Worm (Caenorhabditis elegans) whole organism, L4/young adult: ENCODE results near the gene ZC132.9.

Experiments
- W03F9.2 ChIP-seq: fragments of 150-350 bp; optimal IDR thresholded peaks from 2 replicates; lab custom pipeline; 2014; ENCODE audit warnings: missing biosample characterization, missing genetic modification characterization
- dao-5 ChIP-seq: sonication (generic microtip); optimal IDR thresholded peaks from 2 replicates; lab custom pipeline; 2016; ENCODE audit warnings: missing genotype, missing genetic modification characterization, moderate library complexity, missing compliant biosample characterization
- him-1 ChIP-seq: sonication (generic microtip); optimal IDR thresholded peaks from 2 replicates; lab custom pipeline; 2016; ENCODE audit warnings: missing genotype, missing genetic modification reagents, missing genetic modification characterization, missing compliant biosample characterization

ZC132.9 gene

DNA sequence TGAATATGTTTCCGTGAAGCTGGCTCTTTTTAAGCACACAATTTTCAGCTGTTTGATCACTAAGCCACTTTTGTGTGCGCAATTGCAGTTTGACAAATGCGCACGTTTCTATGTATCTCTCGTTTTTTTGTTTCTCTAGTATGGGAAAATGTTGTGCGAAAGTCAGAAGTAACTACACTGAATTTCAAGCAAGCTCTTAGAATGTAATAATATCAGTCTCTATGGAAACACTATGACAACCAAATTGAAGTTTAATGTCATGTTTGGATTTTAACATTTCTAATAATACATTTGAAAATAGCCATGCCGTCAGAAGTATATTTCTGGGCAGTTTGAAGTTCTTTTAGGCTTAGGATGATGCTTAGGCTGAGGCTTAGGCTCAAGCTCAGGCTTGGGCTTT is at the start of gene ZC132.9:
Gene ZC132.9, minus strand, starts transcription at position 101 of the 400 bp plus-strand sequence.
- TF ChIP-seq W03F9.2 (tag; lab: Kevin White, UChicago): no peak
- no peak for TF ChIP-seq dao-5 (tag; lab: Kevin White, UChicago)
- no peak for TF ChIP-seq him-1 (tag; lab: Kevin White, UChicago)

ce11 chrV:4366440-4366839 is 46.7 kb upstream of the ZC132.9 start, which contains the start of gene F32D1.11:
F32D1.11 (minus strand) TSS chrV:4366540.
- TF ChIP-seq dao-5 (tag; lab: Kevin White, UChicago) (no peak), him-1 (tag; lab: Kevin White, UChicago) (no peak), W03F9.2 (tag; lab: Kevin White, UChicago) (no peak)

DNA sequence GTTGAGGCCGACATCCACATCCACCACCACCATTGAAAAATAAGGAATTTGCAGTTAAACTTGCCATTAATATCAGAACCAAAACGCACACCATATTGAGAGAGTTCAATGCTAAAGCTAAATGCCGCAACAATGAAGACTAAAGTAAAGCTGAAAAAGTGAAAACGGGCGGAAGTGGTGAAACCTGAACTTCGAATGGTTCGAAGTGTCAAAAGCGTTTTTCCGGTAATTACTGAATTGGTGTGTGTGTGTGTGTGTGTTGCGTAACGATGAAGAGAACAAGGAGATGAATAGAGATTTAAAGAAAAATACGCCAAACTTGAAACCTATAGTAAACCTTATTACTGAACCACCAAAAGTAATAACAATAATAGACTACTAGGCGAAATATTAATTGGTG is 44.8 kb upstream of the ZC132.9 start, which contains the start of gene grl-13:
Gene grl-13, minus strand, starts transcription at position 101 of the 400 bp plus-strand sequence.
- TF ChIP-seq him-1 (tag; lab: Kevin White, UChicago): no peak
- TF ChIP-seq dao-5 (tag; lab: Kevin White, UChicago): no peak
- no peak for TF ChIP-seq W03F9.2 (tag; lab: Kevin White, UChicago)

- TF ChIP-seq W03F9.2 (tag; lab: Kevin White, UChicago) (no peak), him-1 (tag; lab: Kevin White, UChicago) (no peak), dao-5 (tag; lab: Kevin White, UChicago) (no peak)
Measured at ce11 chrV:4361505-4361904, 41.7 kb upstream of the ZC132.9 start, which contains the start of gene F32D1.3. F32D1.3 (minus strand) TSS chrV:4361569.

ce11 chrV:4360018-4360417 is 40.3 kb upstream of the ZC132.9 start:
- TF ChIP-seq W03F9.2 (tag; lab: Kevin White, UChicago): no peak
- no peak for TF ChIP-seq him-1 (tag; lab: Kevin White, UChicago)
- no peak for TF ChIP-seq dao-5 (tag; lab: Kevin White, UChicago)

DNA sequence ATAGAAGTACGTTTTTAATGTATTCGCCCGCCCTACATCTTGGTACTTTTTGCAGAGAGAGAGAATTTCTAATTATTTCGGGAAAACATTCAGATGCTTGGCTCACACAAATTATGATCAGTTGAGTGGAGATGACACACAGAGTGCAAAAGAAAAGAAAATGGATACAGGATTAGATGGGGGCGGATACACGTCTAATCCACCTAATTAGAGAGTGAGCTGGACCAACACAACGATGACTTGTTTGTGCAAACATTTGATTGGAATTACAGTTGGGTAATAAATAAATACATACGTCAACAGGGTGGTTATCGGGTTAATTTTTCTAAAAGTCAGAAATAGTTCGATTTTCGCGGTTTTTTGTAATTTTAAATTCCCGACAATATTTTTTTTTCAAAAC is 39.4 kb upstream of the ZC132.9 start:
- TF ChIP-seq dao-5 (tag; lab: Kevin White, UChicago): no peak
- TF ChIP-seq W03F9.2 (tag; lab: Kevin White, UChicago): no peak
- TF ChIP-seq him-1 (tag; lab: Kevin White, UChicago): no peak

- TF ChIP-seq W03F9.2 (tag; lab: Kevin White, UChicago): no peak
- TF ChIP-seq dao-5 (tag; lab: Kevin White, UChicago): no peak
- TF ChIP-seq him-1 (tag; lab: Kevin White, UChicago): no peak
Measured at ce11 chrV:4357369-4357768, 37.6 kb upstream of the ZC132.9 start.

DNA sequence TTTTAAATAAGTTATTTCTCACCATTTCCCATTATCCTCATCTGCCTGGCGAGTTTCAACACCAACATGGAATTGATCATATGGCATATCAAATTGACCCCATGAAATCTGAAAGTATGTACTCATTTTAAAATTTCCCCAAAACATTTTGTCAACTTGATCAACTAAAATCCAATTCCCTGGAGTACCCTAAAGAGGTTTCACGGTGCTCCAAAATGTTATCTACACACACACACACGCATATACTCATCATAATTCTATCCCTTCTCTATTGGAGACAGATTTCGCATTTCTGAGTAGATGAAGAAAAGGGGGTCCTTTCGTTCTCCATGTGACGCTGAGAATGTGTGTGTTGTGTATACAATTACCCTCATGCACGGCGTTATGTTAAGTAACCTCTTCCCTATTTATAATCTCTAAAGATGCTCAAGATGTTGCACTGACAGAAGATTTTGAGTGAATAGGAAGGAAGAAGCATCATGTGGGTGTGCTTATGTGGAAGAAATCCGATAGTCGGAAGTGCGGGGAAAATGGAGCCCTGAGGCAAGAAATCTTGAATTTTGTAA is 36.4 kb upstream of the ZC132.9 start:
- no peak for TF ChIP-seq dao-5 (tag; lab: Kevin White, UChicago)
- TF ChIP-seq him-1 (tag; lab: Kevin White, UChicago): no peak
- no peak for TF ChIP-seq W03F9.2 (tag; lab: Kevin White, UChicago)

DNA sequence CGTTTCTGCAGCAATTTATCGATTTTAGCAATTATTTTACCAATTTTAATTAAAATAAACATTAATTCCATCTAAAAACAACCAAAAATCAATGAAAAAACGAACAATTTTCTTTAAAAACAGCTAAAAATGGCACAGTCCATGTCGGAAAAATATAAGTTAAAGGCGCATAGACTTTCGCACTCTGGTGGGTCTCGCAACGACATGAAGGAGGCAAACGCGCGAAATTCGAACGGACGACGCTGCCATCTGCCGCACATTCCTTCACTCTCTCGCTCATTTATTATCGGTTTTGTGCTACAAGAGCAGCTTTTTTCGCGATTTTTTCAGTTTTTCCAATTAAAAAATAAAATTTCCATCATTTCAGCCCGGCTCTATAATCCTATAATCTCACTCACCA is 27.0 kb upstream of the ZC132.9 start, which contains the start of gene mcm-7:
Gene mcm-7, plus strand, starts transcription at position 368 of the 400 bp plus-strand sequence.
- no peak for TF ChIP-seq dao-5 (tag; lab: Kevin White, UChicago)
- no peak for TF ChIP-seq him-1 (tag; lab: Kevin White, UChicago)
- no peak for TF ChIP-seq W03F9.2 (tag; lab: Kevin White, UChicago)

- no peak for TF ChIP-seq W03F9.2 (tag; lab: Kevin White, UChicago)
- TF ChIP-seq dao-5 (tag; lab: Kevin White, UChicago): no peak
- TF ChIP-seq him-1 (tag; lab: Kevin White, UChicago): no peak
Measured at ce11 chrV:4346325-4346724, 26.6 kb upstream of the ZC132.9 start, which contains the start of gene hpo-18. hpo-18 (minus strand) TSS chrV:4346425.

DNA sequence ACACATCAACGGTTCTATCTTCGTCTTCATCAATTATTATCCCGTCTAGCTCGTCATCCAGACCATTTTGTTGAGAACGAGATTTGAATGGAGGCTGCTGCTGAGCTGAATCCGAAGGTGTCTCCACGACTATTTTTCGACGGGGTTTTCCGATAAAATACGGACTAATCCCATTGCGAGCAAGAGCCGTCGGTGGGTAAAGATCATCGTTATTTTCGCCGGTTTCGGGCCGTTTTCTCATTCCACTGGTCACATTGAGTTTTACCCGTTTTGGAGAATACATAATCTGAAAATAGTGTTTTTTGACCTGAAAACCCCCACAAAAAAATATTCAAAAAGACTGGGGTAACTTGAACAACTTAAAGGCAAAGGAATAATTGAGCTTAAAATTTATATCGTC is 25.9 kb upstream of the ZC132.9 start, which contains the start of gene figl-1:
Gene figl-1, minus strand, starts transcription at position 286 of the 400 bp plus-strand sequence.
- TF ChIP-seq W03F9.2 (tag; lab: Kevin White, UChicago) (no peak), dao-5 (tag; lab: Kevin White, UChicago) (no peak), him-1 (tag; lab: Kevin White, UChicago) (no peak)

DNA sequence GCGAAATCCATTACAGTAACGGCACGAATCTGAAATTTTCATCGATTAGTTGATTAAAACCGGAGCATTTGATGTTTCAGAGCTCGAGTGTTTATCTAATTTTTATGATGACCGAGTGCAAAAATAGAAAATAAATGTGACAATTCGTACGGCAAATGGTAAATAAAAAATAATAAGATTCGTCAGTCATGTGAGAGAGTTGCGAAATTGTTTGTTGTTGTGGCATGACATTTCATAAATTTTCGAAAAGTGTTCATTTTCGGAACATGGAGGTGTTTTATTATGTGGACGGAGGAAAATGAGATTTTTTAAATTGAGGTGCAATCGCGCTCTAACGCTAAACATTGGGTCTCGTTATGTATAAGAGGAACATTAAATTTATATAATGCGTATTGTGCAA is 22.0 kb upstream of the ZC132.9 start:
- TF ChIP-seq W03F9.2 (tag; lab: Kevin White, UChicago): no peak
- TF ChIP-seq him-1 (tag; lab: Kevin White, UChicago): no peak
- no peak for TF ChIP-seq dao-5 (tag; lab: Kevin White, UChicago)

- TF ChIP-seq dao-5 (tag; lab: Kevin White, UChicago) (no peak), him-1 (tag; lab: Kevin White, UChicago) (no peak), W03F9.2 (tag; lab: Kevin White, UChicago) (no peak)
Measured at ce11 chrV:4341208-4341607, 21.4 kb upstream of the ZC132.9 start, which contains the start of gene glrx-3. glrx-3 (minus strand) TSS chrV:4341308.

- TF ChIP-seq W03F9.2 (tag; lab: Kevin White, UChicago): no peak
- TF ChIP-seq dao-5 (tag; lab: Kevin White, UChicago): no peak
- no peak for TF ChIP-seq him-1 (tag; lab: Kevin White, UChicago)
Measured at ce11 chrV:4339479-4339878, 19.7 kb upstream of the ZC132.9 start.
